Fruit fly (Drosophila melanogaster): ENCODE data around the gene CG2120.

Gene CG2120

DNA sequence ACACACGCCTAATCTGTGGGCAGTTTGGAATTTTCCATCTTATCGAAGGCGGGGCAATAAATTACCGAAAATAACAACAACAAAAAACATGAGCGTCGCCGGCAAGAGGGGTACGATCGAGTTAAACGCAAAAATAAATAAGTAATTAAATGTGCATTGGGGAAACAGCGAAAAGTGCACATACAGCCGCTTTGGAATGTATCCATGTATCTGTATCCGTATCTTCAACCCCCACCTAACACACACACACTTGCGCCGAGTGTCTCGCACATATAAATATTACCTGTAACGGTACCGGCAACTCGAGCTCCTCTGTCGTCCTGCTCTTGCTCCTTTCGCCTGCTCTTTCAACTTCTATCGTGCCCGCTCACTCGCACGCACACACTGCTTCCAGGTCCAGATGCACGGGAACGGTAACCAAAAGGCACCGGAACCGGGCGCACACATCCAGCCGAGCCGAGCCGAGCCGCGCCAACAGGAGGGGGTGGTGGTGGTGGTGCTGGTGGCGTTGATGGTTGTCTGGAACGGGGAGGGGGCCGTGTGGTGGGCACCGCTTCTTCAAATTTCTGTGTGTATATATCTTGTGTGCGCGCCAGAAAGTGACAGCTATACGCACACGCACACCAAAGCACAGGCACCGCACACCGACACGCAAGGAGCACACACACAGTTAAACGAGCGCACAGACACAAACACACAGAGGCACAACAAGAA, 5.9 kb downstream of the CG2120 start:
- no peak for TF ChIP-seq CG17801 (GFP tag; optimal IDR thresholded peaks at IDR 0.05; ENCODE audit: partially characterized antibody)

DNA sequence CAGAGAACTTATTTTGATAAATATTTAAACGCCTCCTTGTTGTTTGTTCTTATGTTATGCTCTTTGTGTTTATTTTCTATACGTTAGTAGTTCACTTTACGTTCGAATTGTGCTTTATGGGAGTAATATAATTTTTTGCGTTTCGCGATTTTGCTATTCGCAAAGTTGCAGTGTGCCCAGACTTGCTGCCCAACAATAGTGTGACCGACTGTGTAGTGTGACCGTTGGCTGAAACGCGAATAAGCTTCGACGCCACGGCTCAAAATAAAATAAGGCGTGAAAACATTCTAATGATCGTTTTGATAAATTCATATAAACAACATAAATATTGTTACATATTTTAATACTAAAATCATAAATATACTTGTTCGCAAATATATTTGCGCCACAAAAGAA, 6.4 kb downstream of the CG2120 start, which contains the start of gene Smox:
Gene Smox (minus strand): TSS at position 213 of the 396 bp plus-strand sequence.
- TF ChIP-seq CG17801 (GFP tag; optimal IDR thresholded peaks at IDR 0.05; ENCODE audit: partially characterized antibody): no peak

DNA sequence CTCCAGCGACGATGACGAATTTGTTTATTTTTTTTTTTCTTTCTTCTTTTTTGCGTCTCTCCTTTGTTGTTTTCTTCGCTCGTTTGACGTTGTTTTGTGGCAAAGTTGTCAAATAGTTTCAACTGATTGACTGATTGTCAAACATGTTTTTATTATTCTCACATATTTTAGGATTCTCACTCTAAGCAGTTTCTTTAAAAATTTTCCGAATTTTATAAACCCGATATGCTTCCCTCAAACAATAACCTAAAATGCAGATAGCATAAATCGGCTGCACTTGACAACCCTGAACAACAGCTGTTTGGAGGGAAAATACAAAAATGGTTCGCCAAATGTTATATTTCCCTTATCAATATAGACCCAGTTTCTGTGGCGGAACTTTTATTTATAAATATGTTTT, 7.9 kb downstream of the CG2120 start, which contains the start of gene CG17982:
Gene CG17982 (minus strand): TSS at position 299 of the 400 bp plus-strand sequence.
- TF ChIP-seq CG17801 (GFP tag; optimal IDR thresholded peaks at IDR 0.05; ENCODE audit: partially characterized antibody): peak; percentile 97

DNA sequence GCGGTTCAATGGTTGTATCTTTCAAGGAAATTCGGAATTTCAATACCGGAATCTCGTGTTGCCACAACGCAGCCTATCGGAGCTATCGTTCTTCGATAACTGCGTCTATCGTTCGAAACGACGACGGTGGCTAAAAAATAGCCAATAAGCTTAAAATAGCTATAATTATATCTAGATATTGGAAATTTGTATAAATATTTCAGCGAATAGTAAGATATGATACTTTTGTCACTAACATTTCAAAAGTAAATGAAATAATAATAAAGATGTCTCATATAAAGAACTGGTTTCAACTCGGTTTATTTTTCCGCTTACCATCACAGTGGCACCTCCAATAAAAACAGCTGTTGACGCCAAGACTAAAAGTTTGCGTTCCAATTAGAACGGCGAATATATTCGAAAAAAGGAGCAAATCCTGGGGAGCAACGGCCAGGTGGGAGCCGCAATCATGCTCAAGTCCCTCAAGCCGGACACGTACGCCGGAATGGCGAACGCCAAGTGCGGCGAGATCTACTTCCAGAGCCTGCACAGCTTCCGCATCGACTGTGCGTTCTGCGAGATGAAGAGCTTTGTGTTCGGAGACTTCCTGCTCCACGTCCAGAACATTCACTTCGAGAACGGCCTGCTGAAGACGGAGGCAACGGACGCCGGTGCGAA, 10.0 kb downstream of the CG2120 start, which contains the start of the genes alpha-PheRS and CG2129:
Gene alpha-PheRS (minus strand): TSS at position 102 of the 657 bp plus-strand sequence.
Gene CG2129 (plus strand): TSS at position 339 of the 657 bp plus-strand sequence.
- peak; percentile 75 for TF ChIP-seq CG17801 (GFP tag; optimal IDR thresholded peaks at IDR 0.05; ENCODE audit: partially characterized antibody)

DNA sequence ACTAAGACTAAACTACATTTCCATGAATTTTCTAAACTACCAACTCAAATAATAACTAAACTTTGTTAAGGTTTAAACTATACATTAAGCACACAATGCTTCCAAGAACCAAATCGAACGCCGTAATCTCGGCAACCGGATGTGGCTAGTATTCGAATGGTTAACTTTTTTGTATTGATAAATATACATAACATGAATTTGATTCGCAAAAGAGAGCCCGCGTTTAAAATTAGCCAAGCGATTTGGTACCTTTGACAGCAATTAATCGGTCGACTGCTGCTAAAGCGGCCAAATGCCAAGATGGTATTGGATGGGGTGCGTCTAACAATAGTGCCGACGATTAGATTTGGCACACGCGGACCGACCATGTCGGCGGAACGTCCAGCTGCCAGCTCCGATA, 12.0 kb downstream of the CG2120 start, which contains the start of gene CG15336:
Gene CG15336 (plus strand): TSS at position 301 of the 400 bp plus-strand sequence.
- no peak for TF ChIP-seq CG17801 (GFP tag; optimal IDR thresholded peaks at IDR 0.05; ENCODE audit: partially characterized antibody)

DNA sequence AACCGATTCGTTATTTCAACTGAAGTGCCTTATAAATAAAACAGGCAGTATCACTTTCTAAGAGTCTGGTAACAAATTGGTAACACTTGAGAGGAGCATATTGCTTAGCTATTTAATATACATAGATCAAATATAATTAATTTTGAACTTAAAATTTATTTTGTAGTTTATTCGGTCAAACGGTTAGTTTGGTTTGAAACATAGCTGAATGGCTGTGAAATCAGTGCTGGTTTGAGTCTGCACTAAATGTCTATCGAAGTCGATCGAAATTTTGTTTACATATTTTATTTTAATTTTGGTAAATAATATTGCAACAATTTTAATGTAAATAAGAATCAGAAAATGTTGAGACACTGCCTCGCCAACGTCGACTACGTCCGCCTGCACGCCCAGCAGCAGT, 12.9 kb downstream of the CG2120 start, which contains the start of gene CG10959:
Gene CG10959 (plus strand): TSS at position 228 of the 400 bp plus-strand sequence.
- no peak for TF ChIP-seq CG17801 (GFP tag; optimal IDR thresholded peaks at IDR 0.05; ENCODE audit: partially characterized antibody)

DNA sequence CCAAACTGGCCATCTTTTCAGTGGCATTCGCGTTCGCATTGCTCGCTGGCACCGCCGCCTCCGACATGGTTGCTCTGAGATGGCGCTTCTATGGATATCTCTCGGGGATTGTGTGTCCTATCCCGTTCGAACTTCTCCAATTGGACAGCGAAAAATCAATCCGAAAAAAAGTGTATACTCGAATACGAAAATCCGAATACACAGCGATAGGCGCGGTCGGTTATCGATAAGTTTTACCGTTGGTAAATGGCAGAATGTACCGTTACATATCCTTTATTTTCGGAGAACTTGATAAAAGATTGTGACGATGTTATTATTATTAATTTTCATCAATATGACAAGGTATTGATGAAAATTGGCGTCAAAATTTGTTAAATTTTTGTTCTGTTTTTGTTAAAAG, 16.5 kb downstream of the CG2120 start, which contains the start of gene Gbeta5:
Gene Gbeta5 (minus strand): TSS at position 199 of the 400 bp plus-strand sequence.
- no peak for TF ChIP-seq CG17801 (GFP tag; optimal IDR thresholded peaks at IDR 0.05; ENCODE audit: partially characterized antibody)

DNA sequence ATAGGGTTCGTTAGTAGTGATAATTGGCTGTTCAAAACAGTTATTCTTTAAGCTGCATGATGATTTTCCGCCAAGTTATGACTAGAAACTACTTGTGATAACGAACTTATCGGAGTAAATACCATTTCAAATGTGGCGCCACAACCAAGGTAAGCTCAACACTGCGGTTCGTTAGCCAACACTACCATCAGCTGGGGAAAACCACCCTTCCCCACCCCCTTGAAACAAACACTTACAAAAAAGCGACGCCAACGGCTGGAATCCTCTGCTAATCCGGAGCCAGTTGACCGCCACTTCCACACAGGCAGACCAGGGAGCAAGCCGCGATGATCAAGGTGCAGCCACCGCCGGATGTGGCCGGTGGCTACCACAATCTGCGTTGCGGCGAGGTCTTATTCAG, 17.1 kb downstream of the CG2120 start, which contains the start of gene CG18262:
Gene CG18262 (plus strand): TSS at position 231 of the 400 bp plus-strand sequence.
- TF ChIP-seq CG17801 (GFP tag; optimal IDR thresholded peaks at IDR 0.05; ENCODE audit: partially characterized antibody): no peak

DNA sequence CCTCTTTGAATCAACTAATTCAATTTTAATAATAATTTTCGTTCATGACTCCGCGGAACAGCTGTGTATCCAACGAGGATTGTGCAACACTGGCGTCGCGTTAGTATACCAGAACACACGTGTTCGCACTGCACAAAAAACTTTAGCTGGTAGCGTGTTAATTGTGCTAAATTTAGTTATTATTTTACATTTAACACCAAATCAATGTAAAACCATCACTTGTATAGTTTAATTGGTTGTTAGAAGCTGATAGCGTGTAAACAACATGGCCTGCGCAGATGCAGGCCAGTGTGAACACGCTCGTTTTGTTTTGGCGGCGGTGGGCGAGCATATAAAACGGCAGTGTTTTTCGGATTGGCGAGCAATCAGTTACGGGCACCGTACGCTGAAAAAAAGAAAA, 21.7 kb downstream of the CG2120 start, which contains the start of the genes Traf6 and GIIIspla2:
Gene Traf6 (minus strand): TSS at position 93 of the 400 bp plus-strand sequence.
Gene GIIIspla2 (plus strand): TSS at position 335 of the 400 bp plus-strand sequence.
- TF ChIP-seq CG17801 (GFP tag; optimal IDR thresholded peaks at IDR 0.05; ENCODE audit: partially characterized antibody): peak; percentile 72

DNA sequence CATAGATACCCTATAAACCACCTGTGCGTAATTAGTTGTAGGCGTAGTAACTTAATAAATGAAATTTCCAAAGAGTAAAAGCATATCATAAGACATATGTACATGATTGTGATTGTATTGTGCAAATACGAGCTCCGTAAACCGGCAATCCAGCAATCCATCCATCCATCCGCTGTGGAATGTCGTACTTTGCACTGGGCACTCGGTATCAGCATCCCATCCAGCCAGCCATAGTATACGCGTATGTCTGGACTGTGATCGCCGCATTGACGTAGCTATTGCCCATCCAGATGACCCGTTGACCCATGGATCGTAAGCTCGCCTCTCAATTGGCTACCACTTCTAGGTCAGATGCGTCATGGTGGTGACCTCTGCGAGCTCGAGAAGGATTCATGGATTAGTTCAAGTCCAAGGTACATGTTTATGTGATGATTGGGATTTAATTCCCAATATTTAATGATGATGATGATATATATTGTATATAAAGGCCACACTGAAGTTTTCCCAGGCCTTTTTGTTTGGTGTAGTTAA, 23.4 kb downstream of the CG2120 start:
- TF ChIP-seq CG17801 (GFP tag; optimal IDR thresholded peaks at IDR 0.05; ENCODE audit: partially characterized antibody): no peak

DNA sequence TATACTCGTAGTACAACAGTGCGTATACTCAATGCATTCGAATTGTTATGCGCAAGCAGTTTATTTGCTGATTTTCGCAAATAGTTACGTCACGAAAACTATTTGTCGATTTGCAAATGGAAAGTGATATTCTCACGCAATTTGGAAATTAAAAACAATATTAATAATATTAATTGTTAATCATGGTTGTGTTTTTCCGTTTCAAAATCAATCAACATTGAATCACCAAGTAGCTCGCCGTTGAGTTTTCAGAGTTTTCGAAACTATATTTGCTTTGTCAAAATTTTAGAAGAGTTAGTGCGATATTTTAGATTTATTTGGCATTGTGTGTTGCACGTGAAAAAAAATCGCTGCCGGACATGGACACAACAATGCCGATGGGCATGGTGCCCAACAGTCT, 24.1 kb downstream of the CG2120 start, which contains the start of gene CG15337:
Gene CG15337 (plus strand): TSS at position 301 of the 400 bp plus-strand sequence.
- no peak for TF ChIP-seq CG17801 (GFP tag; optimal IDR thresholded peaks at IDR 0.05; ENCODE audit: partially characterized antibody)

DNA sequence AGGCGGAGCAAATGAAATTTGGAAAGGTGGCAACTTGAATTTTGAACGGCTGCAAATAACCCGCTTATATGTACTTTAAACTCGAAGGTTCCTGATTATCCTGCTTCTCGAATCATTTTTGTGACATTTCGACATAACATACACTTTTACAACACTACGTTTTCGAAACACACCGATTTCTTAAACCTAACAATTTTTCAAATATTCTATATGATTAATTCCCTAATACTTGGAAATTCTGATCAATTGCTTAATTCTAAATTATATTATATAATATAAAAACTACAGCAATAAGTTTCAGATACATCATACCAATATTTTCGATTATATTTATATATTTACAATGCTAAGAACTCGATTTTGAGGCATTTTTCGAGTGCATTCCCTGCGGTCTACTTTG, 27.1 kb downstream of the CG2120 start, which contains the start of gene CG10761:
Gene CG10761 (minus strand): TSS at position 101 of the 400 bp plus-strand sequence.
- no peak for TF ChIP-seq CG17801 (GFP tag; optimal IDR thresholded peaks at IDR 0.05; ENCODE audit: partially characterized antibody)

DNA sequence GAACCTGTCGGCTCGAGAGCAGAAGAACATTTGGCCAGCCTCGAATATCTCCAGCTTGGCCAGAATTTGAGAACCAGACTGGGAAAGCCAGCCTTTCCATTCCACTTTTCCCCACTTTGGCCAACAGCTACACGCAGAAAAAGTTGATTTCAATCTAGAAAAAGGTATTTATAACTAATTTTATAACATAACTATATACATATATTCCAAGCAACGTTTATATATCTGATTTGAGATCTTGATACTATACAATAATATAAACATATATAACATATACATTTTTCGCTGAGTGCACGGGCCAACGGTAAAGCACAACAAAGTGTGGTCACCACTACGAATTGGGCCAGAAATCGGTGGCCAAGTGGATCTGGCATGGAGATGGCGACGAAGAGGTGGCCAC, 27.8 kb downstream of the CG2120 start:
- TF ChIP-seq CG17801 (GFP tag; optimal IDR thresholded peaks at IDR 0.05; ENCODE audit: partially characterized antibody): no peak

DNA sequence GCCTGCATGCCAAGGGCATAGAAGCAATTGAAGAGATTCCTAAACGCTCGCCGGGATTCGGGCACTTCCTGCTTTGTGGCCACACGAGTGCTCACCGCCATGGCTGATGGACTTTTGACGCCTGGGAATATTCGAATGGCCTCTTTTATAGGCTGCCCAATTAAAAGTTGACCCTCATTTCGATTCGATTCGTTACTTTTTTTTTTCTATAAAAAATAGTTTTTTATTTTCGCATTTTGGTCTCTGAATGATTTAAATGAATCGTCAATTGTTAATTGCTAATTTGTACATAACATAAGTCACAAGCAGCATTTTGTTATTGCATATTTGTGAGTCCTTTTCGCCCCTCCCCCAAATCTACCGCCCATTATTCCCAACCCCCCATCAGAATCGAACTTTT, 30.0 kb downstream of the CG2120 start, which contains the start of gene Or7a:
Gene Or7a (minus strand): TSS at position 101 of the 400 bp plus-strand sequence.
- TF ChIP-seq CG17801 (GFP tag; optimal IDR thresholded peaks at IDR 0.05; ENCODE audit: partially characterized antibody): no peak

DNA sequence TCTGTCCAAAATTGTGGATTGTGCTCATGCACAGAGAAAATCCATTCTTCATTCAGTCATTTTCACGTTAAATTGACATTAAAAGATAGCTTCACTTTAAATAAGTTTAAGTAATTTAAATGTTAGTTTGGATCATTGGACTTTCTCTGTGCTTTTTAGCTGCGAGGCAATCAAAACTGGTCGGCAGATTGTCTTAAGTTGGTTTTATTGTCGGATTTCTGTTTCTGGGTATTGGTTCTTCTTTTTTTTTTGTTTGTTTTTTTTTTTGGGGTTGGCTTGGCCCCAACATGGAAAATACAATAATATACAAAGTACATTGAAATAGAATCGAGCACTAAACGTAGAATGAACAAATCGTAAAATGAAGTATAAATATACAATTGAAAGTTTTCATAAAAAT, 34.5 kb downstream of the CG2120 start, which contains the start of gene CG2278:
Gene CG2278 (minus strand): TSS at position 101 of the 400 bp plus-strand sequence.
- TF ChIP-seq CG17801 (GFP tag; optimal IDR thresholded peaks at IDR 0.05; ENCODE audit: partially characterized antibody): no peak

All from ovary, adult (tissue).